Worm (Caenorhabditis elegans) whole organism, L1 larva: ENCODE measurements around the gene T04F8.2.

Experiments
- egl-27 ChIP-seq, 2 experiments: fragments of 150-350 bp in 1 of 2; sonication (generic microtip); optimal IDR thresholded peaks; 3 replicates each; lab custom pipeline; 2017 to 2018; ENCODE audit warnings: missing biosample characterization in 2 of 2, missing genetic modification characterization in 2 of 2, missing genetic modification reagents in 2 of 2
- nhr-47 ChIP-seq: sonication (generic microtip); optimal IDR thresholded peaks from 2 replicates; lab custom pipeline; 2016; ENCODE audit warnings: mild to moderate bottlenecking, missing genetic modification characterization, moderate library complexity, missing compliant biosample characterization

- no peak for TF ChIP-seq nhr-47 (tag; lab: Kevin White, UChicago)
- no peak for TF ChIP-seq egl-27 (tag; optimal IDR thresholded peaks at IDR 0.05; lab: Kevin White, UChicago)
Observed at ce11 chrX:11684261-11684660, 27.9 kb upstream of the T04F8.2 start, which contains the start of gene hnd-1.
